Worm (Caenorhabditis elegans): ENCODE data around the gene srbc-2.

DNA sequence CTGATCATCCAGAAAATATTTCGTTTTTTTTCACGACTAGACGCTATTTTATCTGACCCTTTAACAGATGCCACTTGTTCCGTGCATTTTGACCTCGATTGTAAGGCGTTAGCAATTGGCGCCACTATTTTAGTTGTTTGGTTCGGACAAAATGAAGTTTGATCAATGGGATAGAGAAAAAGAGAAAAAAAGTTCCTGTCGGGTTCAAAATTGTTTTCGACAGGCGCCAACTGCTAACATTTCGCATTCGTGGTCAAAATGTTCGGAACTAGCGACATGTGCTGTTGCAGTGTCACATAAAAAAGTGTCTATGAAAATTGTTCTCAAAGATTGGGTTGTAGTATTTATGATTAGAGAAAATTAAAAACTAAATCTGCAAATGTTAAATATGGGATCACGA, 29.4 kb downstream of the srbc-2 start:
- TF ChIP-seq nfya-1 (tag; optimal IDR thresholded peaks at IDR 0.05; ENCODE audit: borderline replicate concordance, insufficient read depth) (no peak), bed-1 (GFP tag; IDR thresholded peaks at IDR 0.05) (no peak), F52B5.7 (tag; optimal IDR thresholded peaks at IDR 0.05) (no peak), ceh-40 (GFP tag; IDR thresholded peaks at IDR 0.05) (no peak), gei-17 (GFP tag; optimal IDR thresholded peaks at IDR 0.05) (no peak), pha-4 (tag; optimal IDR thresholded peaks at IDR 0.05) (no peak), ztf-22 (GFP tag; optimal IDR thresholded peaks at IDR 0.05) (no peak), hlh-12 (tag; optimal IDR thresholded peaks at IDR 0.05) (no peak), Y53F4B.3 (GFP tag; IDR thresholded peaks at IDR 0.05) (no peak)
